Fruit fly (Drosophila melanogaster) whole organism, adult: ENCODE data around the gene CG17752.

Experiments
- CG11617 ChIP-seq: fragments of 200-800 bp; sonication (Bioruptor generic); optimal IDR thresholded peaks from 2 replicates; lab custom pipeline; 2017; ENCODE audit warnings: mild to moderate bottlenecking, missing biosample characterization, missing genetic modification reagents, missing genetic modification characterization
- CG12768 ChIP-seq: fragments of 200-800 bp; sonication (Bioruptor generic); optimal IDR thresholded peaks from 2 replicates; lab custom pipeline; 2017; ENCODE audit warnings: missing biosample characterization, missing genetic modification characterization, mild to moderate bottlenecking, moderate library complexity, missing genetic modification reagents
- CG14711 ChIP-seq: fragments of 200-800 bp; sonication (Bioruptor generic); optimal IDR thresholded peaks from 2 replicates; lab custom pipeline; 2018; ENCODE audit warnings: missing biosample characterization, mild to moderate bottlenecking, missing genetic modification characterization, moderate library complexity
- CG1620 ChIP-seq: fragments of 200-800 bp; sonication (Bioruptor generic); optimal IDR thresholded peaks from 2 replicates; lab custom pipeline; 2016; ENCODE audit warnings: missing biosample characterization, missing genetic modification characterization
- CG33017 ChIP-seq: fragments of 200-800 bp; sonication (Bioruptor generic); optimal IDR thresholded peaks from 2 replicates; lab custom pipeline; 2018; ENCODE audit warnings: missing biosample characterization, mild to moderate bottlenecking, missing genetic modification characterization, moderate library complexity
- CG5204 ChIP-seq: fragments of 200-800 bp; sonication (Bioruptor generic); optimal IDR thresholded peaks from 2 replicates; lab custom pipeline; 2016; ENCODE audit warnings: missing biosample characterization, missing genetic modification characterization
- CG7045 ChIP-seq: fragments of 200-800 bp; sonication (Bioruptor generic); optimal IDR thresholded peaks from 2 replicates; lab custom pipeline; 2017; ENCODE audit warnings: missing biosample characterization, mild to moderate bottlenecking, missing genetic modification characterization
- CG7101 ChIP-seq: fragments of 200-800 bp; sonication (Bioruptor generic); optimal IDR thresholded peaks from 2 replicates; lab custom pipeline; 2018; ENCODE audit warnings: missing biosample characterization, mild to moderate bottlenecking, missing genetic modification characterization, moderate library complexity
- Clk ChIP-seq: fragments of 200-800 bp; sonication (Bioruptor generic); optimal IDR thresholded peaks from 2 replicates; lab custom pipeline; 2017; ENCODE audit warnings: missing biosample characterization, missing genetic modification characterization
- Crg-1 ChIP-seq: fragments of 200-800 bp; sonication (Bioruptor generic); optimal IDR thresholded peaks from 2 replicates; lab custom pipeline; 2016; ENCODE audit warnings: missing biosample characterization, missing genetic modification characterization
- Hr96 ChIP-seq: fragments of 200-800 bp; sonication (Bioruptor generic); optimal IDR thresholded peaks from 2 replicates; lab custom pipeline; 2016; ENCODE audit warnings: missing biosample characterization, missing genetic modification characterization
- Mnt ChIP-seq: fragments of 200-800 bp; sonication (Bioruptor generic); optimal IDR thresholded peaks from 2 replicates; lab custom pipeline; 2016; ENCODE audit warnings: missing biosample characterization, mild to moderate bottlenecking, missing genetic modification characterization
- bab1 ChIP-seq: fragments of 200-800 bp; sonication (Bioruptor generic); optimal IDR thresholded peaks from 3 replicates; lab custom pipeline; 2019; ENCODE audit warnings: missing biosample characterization, mild to moderate bottlenecking, missing genetic modification characterization, moderate library complexity
- cic ChIP-seq: fragments of 200-800 bp; sonication (Bioruptor generic); optimal IDR thresholded peaks from 2 replicates; lab custom pipeline; 2017; ENCODE audit warnings: missing biosample characterization, mild to moderate bottlenecking, missing genetic modification characterization, moderate library complexity
- cnc ChIP-seq, 2 experiments: fragments of >200 bp; optimal IDR thresholded peaks; 2 replicates each; lab custom pipeline; 2017
- kay ChIP-seq: fragments of 200-800 bp; sonication (Bioruptor generic); peaks from one replicate; lab custom pipeline; 2016; ENCODE audit warnings: missing biosample characterization, missing genetic modification characterization, borderline replicate concordance
- ovo ChIP-seq: fragments of 200-800 bp; sonication (Bioruptor generic); optimal IDR thresholded peaks from 2 replicates; lab custom pipeline; 2016; ENCODE audit warnings: missing biosample characterization, missing genetic modification characterization
- pad ChIP-seq: fragments of 200-800 bp; sonication (Bioruptor generic); optimal IDR thresholded peaks from 3 replicates; lab custom pipeline; 2017; ENCODE audit warnings: missing biosample characterization, missing genetic modification characterization, mild to moderate bottlenecking, moderate library complexity, missing genetic modification reagents
- tj ChIP-seq: fragments of 200-800 bp; sonication (Bioruptor generic); optimal IDR thresholded peaks from 3 replicates; lab custom pipeline; 2017; ENCODE audit warnings: missing biosample characterization, mild to moderate bottlenecking, missing genetic modification characterization, moderate library complexity
- toe ChIP-seq: fragments of 200-800 bp; sonication (Bioruptor generic); optimal IDR thresholded peaks from 2 replicates; lab custom pipeline; 2016; ENCODE audit warnings: missing biosample characterization, missing genetic modification characterization

CG17752 gene

DNA sequence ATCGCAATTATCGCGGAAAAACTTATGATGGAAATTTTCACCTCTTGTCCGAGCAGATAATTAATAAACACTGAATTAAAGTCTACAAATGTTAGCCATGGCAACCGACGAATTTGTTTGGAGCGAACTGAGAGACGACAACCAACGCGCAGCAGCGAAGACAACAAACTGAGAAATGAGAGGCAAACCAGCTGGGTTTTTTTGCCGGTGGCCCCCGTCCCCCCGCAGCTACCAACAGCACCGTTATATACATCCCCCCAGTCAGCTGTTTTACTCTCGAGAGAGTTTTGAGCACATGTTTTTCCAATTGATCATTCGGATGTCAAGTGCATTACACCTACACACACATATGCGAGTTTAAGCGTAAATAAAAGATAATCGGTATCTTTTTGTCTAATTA lies 31.0 kb downstream of the CG17752 start:
- peak; percentile 91 for TF ChIP-seq cic (GFP tag; lab: Kevin White, UChicago)
- TF ChIP-seq CG12768 = peak; percentile 9
- no peak for TF ChIP-seq cnc (optimal IDR thresholded peaks at IDR 0.05; lab: Kevin White, UChicago)
- no peak for TF ChIP-seq Hr96 (GFP tag; lab: Kevin White, UChicago)
- TF ChIP-seq bab1 (GFP tag; lab: Kevin White, UChicago) = peak; percentile 32
- TF ChIP-seq ovo = peak; percentile 100
- no peak for TF ChIP-seq CG11617 (GFP tag; lab: Kevin White, UChicago)
- TF ChIP-seq Mnt (GFP tag; lab: Kevin White, UChicago) = peak; percentile 98
- peak; percentile 85 for TF ChIP-seq pad (GFP tag; lab: Kevin White, UChicago)
- no peak for TF ChIP-seq Clk
- TF ChIP-seq toe (GFP tag; lab: Kevin White, UChicago) = peak; percentile 9
- TF ChIP-seq tj (GFP tag; lab: Kevin White, UChicago) = no peak

DNA sequence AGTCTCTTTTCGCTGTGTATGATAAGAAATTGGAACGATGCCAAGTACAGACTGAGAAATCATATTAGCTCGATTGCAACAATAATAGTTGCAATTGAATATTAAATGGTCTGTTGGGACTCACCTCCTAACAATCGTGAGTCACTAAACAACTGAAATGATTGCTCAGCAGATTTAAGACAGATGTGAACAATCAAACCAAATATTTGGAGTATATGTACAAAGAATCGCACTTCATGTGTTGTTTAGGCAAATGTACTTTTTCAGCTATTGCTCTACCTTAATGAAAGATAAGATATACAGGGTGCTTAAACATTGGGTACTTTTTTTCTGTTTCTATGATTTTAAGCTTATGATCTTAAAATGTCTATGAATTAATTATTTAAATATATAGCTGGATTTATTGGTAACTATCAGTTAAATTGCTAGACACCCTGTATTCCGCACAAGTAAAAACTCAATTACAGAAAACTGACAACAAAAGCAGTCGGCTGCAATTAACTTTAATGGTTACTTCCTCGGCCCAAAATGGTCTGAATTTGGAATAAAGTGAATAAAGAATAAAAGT lies 31.6 kb downstream of the CG17752 start:
- peak; percentile 92 for TF ChIP-seq bab1 (GFP tag; lab: Kevin White, UChicago)
- TF ChIP-seq Clk = peak; percentile 73
- TF ChIP-seq ovo = no peak
- TF ChIP-seq CG5204 (GFP tag; lab: Kevin White, UChicago) = peak; percentile 83
- TF ChIP-seq Hr96 (GFP tag; lab: Kevin White, UChicago) = peak; percentile 40
- TF ChIP-seq cic (GFP tag; lab: Kevin White, UChicago) = peak; percentile 37
- TF ChIP-seq CG14711 (tag; lab: Kevin White, UChicago) = peak; percentile 94
- TF ChIP-seq CG33017 (tag; lab: Kevin White, UChicago) = peak; percentile 96
- TF ChIP-seq CG12768 = peak; percentile 90
- TF ChIP-seq Mnt (GFP tag; lab: Kevin White, UChicago) = peak; percentile 9
- TF ChIP-seq Crg-1 = peak; percentile 24
- peak; percentile 76 for TF ChIP-seq CG1620
- peak; percentile 88 for TF ChIP-seq CG7045 (GFP tag; lab: Kevin White, UChicago)
- TF ChIP-seq tj (GFP tag; lab: Kevin White, UChicago) = peak; percentile 54
- TF ChIP-seq CG7101 (tag; lab: Kevin White, UChicago) = peak; percentile 95
- TF ChIP-seq cnc (optimal IDR thresholded peaks at IDR 0.05; lab: Kevin White, UChicago) = no peak
- TF ChIP-seq pad (GFP tag; lab: Kevin White, UChicago) = peak; percentile 37
- TF ChIP-seq toe (GFP tag; lab: Kevin White, UChicago) = peak; percentile 67
- TF ChIP-seq kay (GFP tag; lab: Kevin White, UChicago) = no peak
- TF ChIP-seq CG11617 (GFP tag; lab: Kevin White, UChicago) = peak; percentile 85

DNA sequence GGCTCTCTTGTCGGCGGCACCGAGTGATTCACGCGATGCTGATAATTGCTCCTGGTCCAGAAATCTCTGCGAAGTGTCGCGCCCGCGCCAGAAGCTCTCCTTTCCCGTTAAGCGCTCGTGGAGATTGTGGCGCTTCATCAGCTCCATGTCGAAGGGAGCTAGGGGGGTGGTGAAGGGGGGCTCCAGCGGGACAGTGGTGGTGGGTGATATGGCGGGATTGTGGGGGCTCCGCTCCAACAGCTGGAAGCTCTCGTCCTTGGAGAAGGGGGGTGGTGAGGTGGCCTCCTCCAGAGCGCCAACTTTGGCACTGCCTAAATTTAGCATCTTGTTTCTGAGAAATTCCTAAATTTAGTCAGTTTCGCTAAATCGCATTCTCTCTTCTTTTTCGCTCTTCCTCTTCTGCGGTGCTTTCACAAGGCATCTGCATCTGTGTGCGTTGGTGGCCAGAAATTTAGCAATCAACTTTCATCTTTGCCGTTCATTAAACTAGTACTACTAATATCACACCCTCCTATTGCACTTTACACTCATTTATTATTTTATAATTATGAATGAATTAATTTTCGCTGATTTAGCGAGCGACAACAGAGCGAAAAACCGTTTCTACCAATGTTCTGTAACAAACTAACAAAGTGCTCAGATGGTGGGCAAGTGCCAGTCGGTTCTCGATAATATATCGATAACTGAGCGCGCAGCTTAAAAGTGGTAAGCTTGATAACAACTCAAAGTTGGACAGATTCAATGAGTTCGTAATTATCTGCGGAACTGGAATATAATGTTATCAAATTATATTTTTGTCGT lies 32.3 kb downstream of the CG17752 start, which contains the start of gene subdued:
subdued (minus strand) TSS at position 631 of the 801 bp plus-strand sequence.
- no peak for TF ChIP-seq CG5204 (GFP tag; lab: Kevin White, UChicago)
- TF ChIP-seq cnc (optimal IDR thresholded peaks at IDR 0.05; lab: Kevin White, UChicago) = no peak
- no peak for TF ChIP-seq bab1 (GFP tag; lab: Kevin White, UChicago)
- peak; percentile 43 for TF ChIP-seq CG12768
- TF ChIP-seq Hr96 (GFP tag; lab: Kevin White, UChicago) = peak; percentile 18

DNA sequence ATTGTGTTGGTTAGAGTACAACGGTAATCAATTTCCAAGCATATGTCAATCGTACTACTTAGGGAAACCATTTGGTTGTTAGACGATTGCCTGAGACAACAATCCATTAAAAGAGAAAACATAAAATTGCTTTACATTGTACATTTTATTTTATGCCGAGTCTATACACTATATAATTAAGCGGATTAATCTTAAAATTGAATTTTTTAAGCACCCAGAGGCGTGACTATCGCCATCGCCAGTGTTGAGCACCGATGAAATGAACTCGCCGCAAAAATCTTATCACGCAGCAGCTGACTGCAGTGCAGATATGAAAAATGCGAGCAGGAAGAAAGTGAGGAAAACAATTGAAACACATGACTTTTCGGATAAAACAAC lies 32.9 kb downstream of the CG17752 start:
- TF ChIP-seq ovo = no peak
- peak; percentile 41 for TF ChIP-seq CG7101 (tag; lab: Kevin White, UChicago)
- peak; percentile 15 for TF ChIP-seq CG1620
- peak; percentile 22 for TF ChIP-seq Mnt (GFP tag; lab: Kevin White, UChicago)
- no peak for TF ChIP-seq CG14711 (tag; lab: Kevin White, UChicago)
- TF ChIP-seq CG5204 (GFP tag; lab: Kevin White, UChicago) = no peak
- no peak for TF ChIP-seq CG33017 (tag; lab: Kevin White, UChicago)
- TF ChIP-seq CG11617 (GFP tag; lab: Kevin White, UChicago) = no peak
- TF ChIP-seq cnc (optimal IDR thresholded peaks at IDR 0.05; lab: Kevin White, UChicago) = no peak
- no peak for TF ChIP-seq Clk
- TF ChIP-seq bab1 (GFP tag; lab: Kevin White, UChicago) = peak; percentile 18
- TF ChIP-seq kay (GFP tag; lab: Kevin White, UChicago) = no peak
- TF ChIP-seq toe (GFP tag; lab: Kevin White, UChicago) = no peak
- peak; percentile 24 for TF ChIP-seq pad (GFP tag; lab: Kevin White, UChicago)
- no peak for TF ChIP-seq tj (GFP tag; lab: Kevin White, UChicago)
- peak; percentile 44 for TF ChIP-seq Crg-1
- TF ChIP-seq cic (GFP tag; lab: Kevin White, UChicago) = no peak

DNA sequence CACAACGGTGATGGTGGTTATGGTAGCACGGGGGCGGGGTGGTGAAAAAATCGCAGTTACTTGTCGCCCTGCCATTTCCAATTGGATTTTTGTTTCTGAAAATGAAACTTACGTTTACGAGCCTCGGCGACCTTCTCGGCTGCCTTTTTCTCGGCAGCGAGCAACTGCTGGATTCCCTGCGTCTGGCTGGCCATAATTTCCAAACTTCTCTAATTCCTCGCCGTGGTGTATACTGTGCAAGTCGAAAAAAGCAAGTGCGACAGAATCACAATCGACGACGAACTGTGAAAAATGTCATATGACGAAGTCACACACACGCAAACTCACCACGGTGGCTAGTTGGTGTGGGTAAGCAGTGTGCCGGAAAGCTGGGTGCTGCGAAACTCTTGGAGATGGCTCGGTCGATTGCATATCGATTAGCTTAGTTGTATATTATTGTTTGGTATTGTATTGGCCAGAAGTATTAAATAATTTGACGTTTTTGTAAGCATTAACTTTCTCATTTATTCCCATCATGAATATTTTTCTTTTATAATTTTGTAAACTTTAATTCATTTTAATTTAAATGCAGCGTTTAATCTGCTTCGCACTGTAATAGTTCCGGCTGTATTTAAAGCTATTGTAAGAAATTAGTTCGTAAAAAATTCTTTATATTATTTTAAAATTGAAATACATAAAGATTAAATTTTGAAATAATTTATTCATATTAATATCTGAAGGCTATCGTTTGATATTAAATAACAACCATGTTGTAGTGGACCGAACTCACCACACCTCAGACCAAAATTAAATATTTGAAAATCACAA lies 34.3 kb downstream of the CG17752 start, which contains the start of gene Vha13:
Vha13 (minus strand) TSS at position 293 of the 807 bp plus-strand sequence.
- TF ChIP-seq CG33017 (tag; lab: Kevin White, UChicago) (peak; percentile 50), Clk (no peak), CG12768 (peak; percentile 67), toe (GFP tag; lab: Kevin White, UChicago) (peak; percentile 54), Mnt (GFP tag; lab: Kevin White, UChicago) (peak; percentile 73), cnc (optimal IDR thresholded peaks at IDR 0.05; lab: Kevin White, UChicago) (no peak), cic (GFP tag; lab: Kevin White, UChicago) (peak; percentile 52), kay (GFP tag; lab: Kevin White, UChicago) (no peak), CG14711 (tag; lab: Kevin White, UChicago) (peak; percentile 48), pad (GFP tag; lab: Kevin White, UChicago) (peak; percentile 78), CG5204 (GFP tag; lab: Kevin White, UChicago) (peak; percentile 27), Hr96 (GFP tag; lab: Kevin White, UChicago) (peak; percentile 15), ovo (peak; percentile 82), tj (GFP tag; lab: Kevin White, UChicago) (peak; percentile 69), bab1 (GFP tag; lab: Kevin White, UChicago) (peak; percentile 87), CG7045 (GFP tag; lab: Kevin White, UChicago) (no peak), CG1620 (peak; percentile 54), CG7101 (tag; lab: Kevin White, UChicago) (peak; percentile 22), Crg-1 (peak; percentile 69), CG11617 (GFP tag; lab: Kevin White, UChicago) (peak; percentile 17)
